Worm (Caenorhabditis elegans) whole organism, late embryonic: ENCODE measurements around the gene F57F5.3.
A peak's percentile ranks its signal among the peaks of the same experiment; 100 is the strongest.

Experiments used
- C08G9.2 ChIP-seq: sonication (generic microtip); optimal IDR thresholded peaks from 2 replicates; lab custom pipeline; 2016; ENCODE audit warnings: mild to moderate bottlenecking, missing genetic modification characterization, moderate library complexity, missing compliant biosample characterization
- K09A11.1 ChIP-seq: sonication (generic microtip); optimal IDR thresholded peaks from 2 replicates; lab custom pipeline; 2017; ENCODE audit warnings: antibody characterized with exemption, mild to moderate bottlenecking, missing genetic modification characterization, missing compliant biosample characterization; ENCODE audit not compliant: insufficient read depth
- ceh-2 ChIP-seq: sonication (generic microtip); optimal IDR thresholded peaks from 2 replicates; lab custom pipeline; 2016; ENCODE audit warnings: missing genotype, missing genetic modification characterization, missing compliant biosample characterization
- che-1 ChIP-seq: sonication (generic microtip); optimal IDR thresholded peaks from 2 replicates; lab custom pipeline; 2016; ENCODE audit warnings: mild to moderate bottlenecking, missing genetic modification characterization, missing compliant biosample characterization
- elt-2 ChIP-seq: sonication (generic microtip); optimal IDR thresholded peaks from 2 replicates; lab custom pipeline; 2016; ENCODE audit warnings: missing genetic modification reagents, missing genetic modification characterization, missing compliant biosample characterization
- fkh-10 ChIP-seq: fragments of 150-350 bp; optimal IDR thresholded peaks from 2 replicates; lab custom pipeline; 2014; ENCODE audit warnings: missing biosample characterization, missing genetic modification reagents, missing genetic modification characterization
- gmeb-2 ChIP-seq: sonication (generic microtip); optimal IDR thresholded peaks from 2 replicates; lab custom pipeline; 2016; ENCODE audit warnings: missing genetic modification characterization, inconsistent platforms, missing compliant biosample characterization
- hlh-13 ChIP-seq: fragments of 200-800 bp; sonication (Bioruptor generic); optimal IDR thresholded peaks from 2 replicates; lab custom pipeline; 2018; ENCODE audit warnings: mild to moderate bottlenecking, missing genetic modification characterization, missing compliant biosample characterization
- lin-11 ChIP-seq: fragments of 200-800 bp; sonication (Bioruptor generic); optimal IDR thresholded peaks from 2 replicates; lab custom pipeline; 2018; ENCODE audit warnings: mild to moderate bottlenecking, missing genetic modification characterization, missing compliant biosample characterization
- npax-4 ChIP-seq: sonication (generic microtip); optimal IDR thresholded peaks from 2 replicates; lab custom pipeline; 2016; ENCODE audit warnings: missing genetic modification characterization, missing compliant biosample characterization
- pat-9 ChIP-seq: fragments of 200-800 bp; sonication (Bioruptor generic); optimal IDR thresholded peaks from 2 replicates; lab custom pipeline; 2018; ENCODE audit warnings: mild to moderate bottlenecking, missing genetic modification characterization, moderate library complexity, missing compliant biosample characterization
- sdc-2 ChIP-seq: sonication (generic microtip); optimal IDR thresholded peaks from 2 replicates; lab custom pipeline; 2016; ENCODE audit warnings: missing genotype, missing genetic modification characterization, missing compliant biosample characterization
- syd-9 ChIP-seq: sonication (generic microtip); optimal IDR thresholded peaks from 2 replicates; lab custom pipeline; 2016; ENCODE audit warnings: mild to moderate bottlenecking, missing genetic modification characterization, moderate library complexity, missing compliant biosample characterization

- TF ChIP-seq lin-11 (tag; lab: Kevin White, UChicago) (no peak), pat-9 (tag; lab: Kevin White, UChicago) (no peak), C08G9.2 (no peak), che-1 (tag; lab: Kevin White, UChicago) (no peak), npax-4 (no peak), elt-2 (tag; lab: Kevin White, UChicago) (peak; percentile 58), gmeb-2 (no peak), ceh-2 (no peak), syd-9 (tag; lab: Kevin White, UChicago) (no peak), sdc-2 (tag; lab: Kevin White, UChicago) (no peak), K09A11.1 (tag; lab: Kevin White, UChicago) (peak; percentile 10), fkh-10 (GFP tag; lab: Kevin White, UChicago) (no peak), hlh-13 (GFP tag; lab: Kevin White, UChicago) (no peak)
Observed at ce11 chrV:11979673-11980561, 26.5 kb downstream of the F57F5.3 start, which contains the start of gene snr-4.
